Worm (Caenorhabditis elegans): Measurements from ENCODE around the gene nhx-6.

nhx-6 gene

DNA sequence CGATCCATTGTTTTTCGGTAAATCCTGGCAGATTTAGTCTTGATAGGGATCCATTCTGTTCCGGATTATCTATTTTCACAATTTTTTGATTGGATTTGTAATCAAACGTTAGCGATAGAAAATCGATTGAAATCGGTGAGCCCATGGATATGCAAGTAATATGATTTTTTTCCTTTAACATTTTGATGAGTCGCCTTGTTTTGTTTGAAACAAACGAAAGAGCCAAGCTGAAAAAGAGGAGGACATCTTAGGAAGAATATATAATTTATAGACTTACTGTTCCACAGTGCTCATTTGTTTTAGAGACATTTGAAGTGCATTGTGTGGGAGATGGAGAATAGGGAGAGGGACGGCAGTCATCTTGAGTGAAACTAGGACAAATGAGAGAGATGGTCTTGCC is 18.2 kb downstream of the nhx-6 start, which contains the start of the genes fbxb-18 and fbxb-19:
fbxb-18 (minus strand) TSS at position 101 of the 400 bp plus-strand sequence.
fbxb-19 (minus strand) TSS at position 369 of the 400 bp plus-strand sequence.
- TF ChIP-seq nhr-12 (tag; optimal IDR thresholded peaks at IDR 0.05) (no peak), sea-2 (GFP tag; optimal IDR thresholded peaks at IDR 0.05) (no peak), zag-1 (tag; optimal IDR thresholded peaks at IDR 0.05) (no peak), egl-27 (tag; optimal IDR thresholded peaks at IDR 0.05) (no peak), snpc-4 (tag; optimal IDR thresholded peaks at IDR 0.05) (no peak), fkh-10 (GFP tag; optimal IDR thresholded peaks at IDR 0.05) (no peak), elt-3 (tag; optimal IDR thresholded peaks at IDR 0.05) (no peak), mdl-1 (tag; optimal IDR thresholded peaks at IDR 0.05) (no peak), tbx-2 (tag; optimal IDR thresholded peaks at IDR 0.05) (no peak), nhr-237 (tag; optimal IDR thresholded peaks at IDR 0.05) (no peak), nhr-77 (tag; optimal IDR thresholded peaks at IDR 0.05) (no peak)

DNA sequence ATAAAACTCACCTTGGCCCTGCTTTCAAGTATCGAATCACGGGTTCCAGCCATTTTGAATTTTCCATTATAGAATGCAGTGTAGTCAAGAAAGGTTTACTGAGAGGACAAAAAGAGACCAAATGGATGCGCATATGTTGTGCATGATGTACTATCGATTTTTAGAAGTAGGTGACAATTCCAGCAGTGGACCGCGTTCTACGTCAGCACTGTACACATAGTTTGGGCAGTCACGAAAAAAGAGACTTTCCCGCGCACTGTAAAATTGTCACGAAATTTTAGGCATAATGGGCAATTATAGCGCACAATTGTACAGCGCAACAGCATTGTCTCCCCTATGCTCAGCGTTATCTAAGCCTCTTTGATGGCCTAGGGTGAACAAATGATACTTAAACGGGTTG is 20.4 kb downstream of the nhx-6 start, which contains the start of gene fbxc-22:
fbxc-22 (minus strand) TSS at position 101 of the 400 bp plus-strand sequence.
- TF ChIP-seq mdl-1 (tag; optimal IDR thresholded peaks at IDR 0.05) (no peak), lin-39 (tag; optimal IDR thresholded peaks at IDR 0.05) (no peak), fos-1 (tag; optimal IDR thresholded peaks at IDR 0.05) (no peak), nhr-12 (tag; optimal IDR thresholded peaks at IDR 0.05) (no peak), ceh-16 (tag; optimal IDR thresholded peaks at IDR 0.05) (no peak), nhr-237 (tag; optimal IDR thresholded peaks at IDR 0.05) (no peak), lin-15B (tag; optimal IDR thresholded peaks at IDR 0.05) (no peak), R02D3.7 (tag; optimal IDR thresholded peaks at IDR 0.05) (no peak), nhr-76 (tag; optimal IDR thresholded peaks at IDR 0.05) (no peak), elt-2 (tag; optimal IDR thresholded peaks at IDR 0.05) (no peak), snpc-4 (tag; optimal IDR thresholded peaks at IDR 0.05) (no peak)

DNA sequence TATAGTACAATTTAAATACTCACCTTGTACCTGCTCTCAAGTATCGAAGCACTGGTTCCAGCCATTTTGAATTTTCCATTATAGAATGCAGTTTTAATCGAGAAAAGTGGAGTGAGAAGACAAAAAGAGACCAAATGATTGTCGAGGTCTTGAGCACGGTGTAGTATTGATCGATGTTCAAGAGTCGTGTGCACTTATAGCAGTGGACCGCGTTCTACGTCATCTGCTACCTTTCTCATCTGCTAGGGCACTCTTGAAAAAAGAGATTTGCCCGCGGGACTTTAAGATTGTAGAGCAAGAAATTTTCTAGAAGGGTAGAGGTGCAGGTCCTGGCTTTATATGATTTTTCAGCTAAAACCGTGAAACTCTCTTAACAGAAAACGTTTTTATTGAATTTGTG is 22.2 kb downstream of the nhx-6 start, which contains the start of gene fbxc-21:
fbxc-21 (minus strand) TSS at position 101 of the 400 bp plus-strand sequence.
- TF ChIP-seq lin-15B (tag; optimal IDR thresholded peaks at IDR 0.05) (no peak), nhr-76 (tag; optimal IDR thresholded peaks at IDR 0.05) (no peak)

DNA sequence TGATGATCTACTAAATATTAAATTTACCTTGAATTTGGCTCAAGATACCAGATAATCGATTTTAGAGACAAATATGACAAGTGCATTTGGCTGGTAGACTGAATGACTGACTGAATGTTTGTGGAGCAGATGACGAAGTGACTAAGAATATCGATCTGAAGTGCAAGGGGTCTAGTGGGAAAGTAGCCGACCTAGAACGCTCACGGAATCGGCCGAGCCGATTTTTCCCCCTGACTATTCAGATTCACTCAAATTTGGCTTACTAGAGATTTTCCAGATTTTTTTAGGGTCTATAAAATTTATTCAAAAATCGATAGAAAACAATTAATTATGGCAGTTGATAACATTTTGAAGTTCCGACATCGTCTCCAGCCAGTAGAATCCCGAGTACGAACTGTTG is 23.9 kb downstream of the nhx-6 start, which contains the start of gene fbxc-26:
fbxc-26 (minus strand) TSS at position 101 of the 400 bp plus-strand sequence.
- TF ChIP-seq sea-2 (GFP tag; optimal IDR thresholded peaks at IDR 0.05) (no peak), lin-39 (tag; optimal IDR thresholded peaks at IDR 0.05) (no peak), unc-62 (GFP tag; optimal IDR thresholded peaks at IDR 0.05) (no peak), pha-4 (tag; optimal IDR thresholded peaks at IDR 0.05) (no peak), nhr-76 (tag; optimal IDR thresholded peaks at IDR 0.05) (no peak), nhr-28 (tag; optimal IDR thresholded peaks at IDR 0.05) (no peak), fkh-2 (tag; optimal IDR thresholded peaks at IDR 0.05) (no peak), tbx-2 (tag; optimal IDR thresholded peaks at IDR 0.05) (no peak), lsy-12 (tag; optimal IDR thresholded peaks at IDR 0.05) (no peak), ceh-82 (tag; optimal IDR thresholded peaks at IDR 0.05) (no peak), daf-12 (tag; optimal IDR thresholded peaks at IDR 0.05) (no peak), nhr-12 (tag; optimal IDR thresholded peaks at IDR 0.05) (no peak), fkh-10 (GFP tag; optimal IDR thresholded peaks at IDR 0.05) (no peak)

DNA sequence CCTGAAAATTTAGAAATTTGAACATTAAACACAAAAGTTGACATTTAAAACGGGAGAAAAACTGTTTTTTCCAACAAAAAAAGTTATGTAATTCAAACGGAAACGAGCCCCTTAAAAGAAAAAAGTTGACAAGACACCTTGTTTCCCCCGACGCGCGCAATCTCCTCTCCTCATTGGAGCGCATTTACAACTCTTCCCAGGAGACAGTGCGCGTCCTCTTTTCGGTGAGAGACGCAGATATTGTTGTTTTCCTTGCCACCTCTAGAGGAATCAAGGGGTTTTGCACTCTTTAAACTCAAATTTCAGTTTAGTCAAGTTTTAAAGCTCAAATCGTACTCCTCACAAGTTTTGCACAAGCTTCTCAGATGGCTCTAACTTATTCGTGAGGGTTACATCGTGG is 25.2 kb downstream of the nhx-6 start, which contains the start of gene F58E1.13:
F58E1.13 (minus strand) TSS at position 12 of the 400 bp plus-strand sequence.
- TF ChIP-seq R02D3.7 (tag; optimal IDR thresholded peaks at IDR 0.05) (no peak), ceh-9 (tag; optimal IDR thresholded peaks at IDR 0.05) (no peak), ztf-11 (tag; optimal IDR thresholded peaks at IDR 0.05) (no peak), nhr-67 (tag; optimal IDR thresholded peaks at IDR 0.05) (no peak), lsy-12 (tag; optimal IDR thresholded peaks at IDR 0.05) (no peak), nhr-11 (tag; optimal IDR thresholded peaks at IDR 0.05) (no peak), elt-3 (tag; optimal IDR thresholded peaks at IDR 0.05) (no peak), ztf-4 (tag; optimal IDR thresholded peaks at IDR 0.05) (no peak), fkh-10 (GFP tag; optimal IDR thresholded peaks at IDR 0.05) (no peak), nhr-77 (tag; optimal IDR thresholded peaks at IDR 0.05) (no peak), eor-1 (tag; optimal IDR thresholded peaks at IDR 0.05) (no peak), tbx-2 (tag; optimal IDR thresholded peaks at IDR 0.05) (no peak), nhr-12 (tag; optimal IDR thresholded peaks at IDR 0.05) (no peak), snpc-4 (tag; optimal IDR thresholded peaks at IDR 0.05) (no peak)

DNA sequence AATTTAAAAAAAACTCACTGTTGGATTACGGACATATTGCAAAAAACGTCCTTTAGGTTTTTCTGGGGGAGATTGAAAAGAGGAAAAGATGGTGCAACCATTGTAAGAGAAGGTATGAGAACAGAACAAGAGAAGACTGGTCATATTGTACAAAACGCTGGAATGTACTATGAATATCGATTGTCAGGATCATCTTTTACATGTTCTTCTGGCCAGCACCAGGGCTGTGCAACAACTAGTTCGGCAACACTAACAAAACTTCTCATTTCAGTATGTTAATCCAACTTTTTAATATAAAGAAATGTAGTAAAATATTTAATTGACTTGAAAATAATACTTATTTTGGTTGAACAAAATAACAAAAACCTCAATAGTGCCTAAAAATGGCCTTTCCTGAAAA is 32.7 kb downstream of the nhx-6 start, which contains the start of gene fbxb-47:
fbxb-47 (minus strand) TSS at position 101 of the 400 bp plus-strand sequence.
- no peak for TF ChIP-seq aly-2 (tag; optimal IDR thresholded peaks at IDR 0.05)
- TF ChIP-seq lsy-12 (tag; optimal IDR thresholded peaks at IDR 0.05): no peak
- no peak for TF ChIP-seq sea-2 (GFP tag; optimal IDR thresholded peaks at IDR 0.05)
- no peak for TF ChIP-seq nhr-67 (tag; optimal IDR thresholded peaks at IDR 0.05)
- TF ChIP-seq nhr-237 (tag; optimal IDR thresholded peaks at IDR 0.05): no peak
- TF ChIP-seq nhr-23 (tag; optimal IDR thresholded peaks at IDR 0.05): no peak
- TF ChIP-seq elt-3 (tag; optimal IDR thresholded peaks at IDR 0.05): no peak
- TF ChIP-seq ceh-9 (tag; optimal IDR thresholded peaks at IDR 0.05): no peak
- no peak for TF ChIP-seq unc-62 (GFP tag; optimal IDR thresholded peaks at IDR 0.05)
- no peak for TF ChIP-seq lin-15B (tag; optimal IDR thresholded peaks at IDR 0.05)
- TF ChIP-seq ztf-11 (tag; optimal IDR thresholded peaks at IDR 0.05): no peak
- no peak for TF ChIP-seq ceh-28 (tag; optimal IDR thresholded peaks at IDR 0.05)
- no peak for TF ChIP-seq nhr-77 (tag; optimal IDR thresholded peaks at IDR 0.05)
- no peak for TF ChIP-seq nhr-25 (tag; optimal IDR thresholded peaks at IDR 0.05)
- no peak for TF ChIP-seq eor-1 (tag; optimal IDR thresholded peaks at IDR 0.05)
- no peak for TF ChIP-seq ceh-16 (tag; optimal IDR thresholded peaks at IDR 0.05)
- TF ChIP-seq nfya-1 (tag; optimal IDR thresholded peaks at IDR 0.05; ENCODE audit: insufficient read depth): no peak
